Worm (Caenorhabditis elegans) whole organism, L2 larva: ENCODE results near the gene srd-43.

Experiments used
- ZK546.5 ChIP-seq: sonication (generic microtip); optimal IDR thresholded peaks from 2 replicates; lab custom pipeline; 2017; ENCODE audit warnings: missing biosample characterization, missing genetic modification characterization
- ama-1 ChIP-seq: fragments of 150-350 bp; optimal IDR thresholded peaks from 2 replicates; lab custom pipeline; 2018; ENCODE audit warnings: inconsistent platforms
- crh-2 ChIP-seq: sonication (generic microtip); optimal IDR thresholded peaks from 2 replicates; lab custom pipeline; 2017; ENCODE audit warnings: missing biosample characterization, missing genetic modification characterization
- egl-27 ChIP-seq: sonication (generic microtip); optimal IDR thresholded peaks from 3 replicates; lab custom pipeline; 2017; ENCODE audit warnings: missing biosample characterization, missing genetic modification reagents, missing genetic modification characterization
- elt-3 ChIP-seq: sonication (generic microtip); optimal IDR thresholded peaks from 2 replicates; lab custom pipeline; 2017; ENCODE audit warnings: missing biosample characterization, missing genetic modification characterization
- lin-13 ChIP-seq: fragments of 150-350 bp; optimal IDR thresholded peaks from 2 replicates; lab custom pipeline; 2014; ENCODE audit warnings: missing biosample characterization, missing genetic modification reagents, missing genetic modification characterization
- lin-39 ChIP-seq: fragments of 150-350 bp; optimal IDR thresholded peaks from 2 replicates; lab custom pipeline; 2014; ENCODE audit warnings: missing biosample characterization, missing genetic modification reagents, missing genetic modification characterization
- lsy-2 ChIP-seq, 2 experiments: fragments of 150-350 bp in 1 of 2; sonication (generic microtip) in 1 of 2; optimal IDR thresholded peaks; 2 replicates each; lab custom pipeline; 2014 to 2017; ENCODE audit warnings: missing biosample characterization in 2 of 2, missing genetic modification characterization in 2 of 2
- nhr-11 ChIP-seq: fragments of 150-350 bp; optimal IDR thresholded peaks from 2 replicates; lab custom pipeline; 2014; ENCODE audit warnings: missing biosample characterization, missing genetic modification characterization
- nhr-12 ChIP-seq: fragments of 150-350 bp; optimal IDR thresholded peaks from 2 replicates; lab custom pipeline; 2014; ENCODE audit warnings: missing biosample characterization, missing genetic modification characterization
- nhr-23 ChIP-seq: fragments of 150-350 bp; optimal IDR thresholded peaks from 2 replicates; lab custom pipeline; 2014; ENCODE audit warnings: missing biosample characterization, missing genetic modification reagents, missing genetic modification characterization
- nhr-237 ChIP-seq: fragments of 150-350 bp; optimal IDR thresholded peaks from 2 replicates; lab custom pipeline; 2014; ENCODE audit warnings: missing biosample characterization, missing genetic modification characterization
- skn-1 ChIP-seq: sonication (generic microtip); optimal IDR thresholded peaks from 2 replicates; lab custom pipeline; 2017; ENCODE audit warnings: missing biosample characterization, missing genetic modification characterization
- unc-55 ChIP-seq: fragments of 150-350 bp; sonication (generic microtip); optimal IDR thresholded peaks from 3 replicates; lab custom pipeline; 2014; ENCODE audit warnings: missing biosample characterization, missing genetic modification reagents, missing genetic modification characterization

DNA sequence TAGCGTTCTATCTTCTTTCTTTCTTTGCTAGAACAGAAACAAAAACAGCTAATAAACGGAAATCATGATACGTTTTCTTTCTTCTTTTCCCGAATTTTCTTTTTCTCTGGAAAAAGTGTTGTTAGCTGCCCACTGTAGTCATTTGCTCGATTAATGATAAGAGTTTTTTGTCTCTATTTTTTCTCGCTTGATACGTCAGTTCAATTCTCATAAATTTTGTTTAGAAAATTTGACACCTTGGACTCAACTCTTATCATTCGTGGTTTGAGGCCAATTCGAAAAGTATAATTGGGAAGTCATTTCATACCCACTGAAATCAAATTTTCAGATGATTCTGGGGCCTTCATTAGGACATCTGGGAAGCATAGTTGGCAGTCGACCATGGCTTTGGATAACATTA lies 36.2 kb upstream of the srd-43 start:
- TF ChIP-seq unc-55 (GFP tag; lab: Kevin White, UChicago) (no peak), nhr-23 (tag; lab: Kevin White, UChicago) (no peak), crh-2 (tag; lab: Kevin White, UChicago) (no peak), lin-13 (GFP tag; lab: Kevin White, UChicago) (no peak), ZK546.5 (tag; lab: Kevin White, UChicago) (no peak), nhr-12 (tag; lab: Kevin White, UChicago) (no peak), nhr-237 (tag; lab: Kevin White, UChicago) (no peak), nhr-11 (tag; lab: Kevin White, UChicago) (no peak), elt-3 (tag; lab: Kevin White, UChicago) (no peak), ama-1 (lab: Kevin White, UChicago) (no peak), egl-27 (tag; lab: Kevin White, UChicago) (no peak), skn-1 (tag; lab: Kevin White, UChicago) (no peak), lin-39 (no peak), lsy-2 (tag; optimal IDR thresholded peaks at IDR 0.05; lab: Kevin White, UChicago) (no peak)
